Fruit fly (Drosophila melanogaster): ENCODE results near the gene GstD1.

Gene GstD1

DNA sequence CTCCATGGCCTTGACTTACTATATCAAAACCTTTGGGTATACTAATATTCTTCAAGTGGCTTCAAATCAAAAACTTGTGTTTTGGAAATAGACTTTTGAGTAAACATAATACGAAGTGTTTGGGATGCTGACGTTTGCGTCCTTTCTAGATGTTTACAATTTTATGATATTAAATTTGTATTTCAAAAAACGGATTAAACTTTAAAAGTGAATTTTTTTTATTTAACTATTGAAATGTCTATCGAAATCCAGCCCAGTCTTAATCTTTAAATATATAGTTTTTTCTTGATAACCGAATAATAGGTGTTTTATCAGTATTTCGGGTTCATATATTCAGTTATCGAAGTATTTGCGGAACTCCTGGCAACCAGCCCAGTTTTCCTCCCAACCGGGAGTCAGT lies 4.5 kb downstream of the GstD1 start, which contains the start of gene Tim17a1:
TSS of gene Tim17a1 (minus strand) at position 101 of the 400 bp plus-strand sequence.
- TF ChIP-seq sd (tag; optimal IDR thresholded peaks at IDR 0.05), result no peak
- TF ChIP-seq CG10209 (GFP tag; optimal IDR thresholded peaks at IDR 0.05), result no peak
- TF ChIP-seq vvl (GFP tag; IDR thresholded peaks at IDR 0.05), result no peak
- no peak for TF ChIP-seq CG9932 (GFP tag; IDR thresholded peaks at IDR 0.05)
- TF ChIP-seq al (GFP tag; IDR thresholded peaks at IDR 0.05), result no peak
- TF ChIP-seq B-H1 (GFP tag; IDR thresholded peaks at IDR 0.05), result no peak
- TF ChIP-seq ATbp (GFP tag; optimal IDR thresholded peaks at IDR 0.05), result no peak
- no peak for TF ChIP-seq CG8478 (optimal IDR thresholded peaks at IDR 0.05)
- TF ChIP-seq CG8089 (GFP tag; optimal IDR thresholded peaks at IDR 0.05), result no peak
- TF ChIP-seq fd64A (GFP tag; optimal IDR thresholded peaks at IDR 0.05), result no peak

dm6 chr3R:12363544-12363943 lies 5.5 kb downstream of the GstD1 start:
- no peak for TF ChIP-seq zen2 (GFP tag; IDR thresholded peaks at IDR 0.05; ENCODE audit: partially characterized antibody)
- TF ChIP-seq lbe (GFP tag; optimal IDR thresholded peaks at IDR 0.05), result no peak
- no peak for TF ChIP-seq Elba2 (GFP tag; optimal IDR thresholded peaks at IDR 0.05)
- no peak for TF ChIP-seq aop (GFP tag; IDR thresholded peaks at IDR 0.05)
- TF ChIP-seq CG12769 (tag; optimal IDR thresholded peaks at IDR 0.05), result no peak
- TF ChIP-seq grn (GFP tag; optimal IDR thresholded peaks at IDR 0.05), result peak; percentile 98
- TF ChIP-seq dan (GFP tag; IDR thresholded peaks at IDR 0.05), result no peak
- TF ChIP-seq zfh2 (GFP tag; optimal IDR thresholded peaks at IDR 0.05), result no peak
- TF ChIP-seq br (optimal IDR thresholded peaks at IDR 0.05), result no peak

DNA sequence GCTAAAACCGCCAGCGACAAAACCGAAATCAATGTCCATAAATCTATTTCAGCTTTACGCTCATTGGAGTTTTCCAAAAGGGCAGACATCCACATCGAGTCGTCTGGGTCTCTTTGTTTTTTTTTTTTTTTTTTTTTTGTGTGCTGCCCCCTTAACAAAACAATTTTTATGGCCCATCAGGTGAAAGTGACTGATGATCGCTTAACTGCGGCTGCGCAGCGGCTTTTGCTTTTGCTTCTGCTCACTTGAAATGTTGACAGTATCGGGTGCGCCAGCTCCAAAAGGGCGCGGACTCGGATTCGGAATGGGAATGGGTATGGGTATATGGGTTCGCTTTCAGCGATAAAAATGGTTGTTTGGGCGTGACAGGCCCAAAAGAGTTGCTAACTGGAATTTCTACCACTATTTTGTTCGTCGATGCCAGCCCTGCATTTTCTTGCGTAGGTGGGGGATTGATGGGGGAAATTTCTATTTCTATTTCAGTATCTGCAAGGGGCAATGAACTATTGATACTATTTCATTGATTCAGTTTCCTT lies 7.0 kb downstream of the GstD1 start:
- TF ChIP-seq slp2 (GFP tag; optimal IDR thresholded peaks at IDR 0.05), result no peak
- peak; percentile 33 for TF ChIP-seq abd-A (tag; optimal IDR thresholded peaks at IDR 0.05)
- 0 out of 2 replicates have a peak, but pooled peaks have one; percentile 21 for TF ChIP-seq Awh (GFP tag; IDR thresholded peaks at IDR 0.05)
- TF ChIP-seq Blimp-1 (GFP tag; optimal IDR thresholded peaks at IDR 0.05), result peak; percentile 97
- TF ChIP-seq CG6683 (GFP tag; optimal IDR thresholded peaks at IDR 0.05), result no peak
- peak; percentile 73 for TF ChIP-seq sqz (GFP tag; optimal IDR thresholded peaks at IDR 0.05)
- TF ChIP-seq sd (tag; optimal IDR thresholded peaks at IDR 0.05), result peak; percentile 18
- TF ChIP-seq en (GFP tag; optimal IDR thresholded peaks at IDR 0.05), result no peak
- peak; percentile 32 for TF ChIP-seq oc (tag; optimal IDR thresholded peaks at IDR 0.05)
- peak; percentile 92 for TF ChIP-seq kni (GFP tag; optimal IDR thresholded peaks at IDR 0.05)

dm6 chr3R:12359837-12360236 lies 9.2 kb downstream of the GstD1 start, which contains the start of gene CG4115:
Gene CG4115, plus strand, starts transcription at chr3R:12360008.
- TF ChIP-seq sqz (GFP tag; optimal IDR thresholded peaks at IDR 0.05) (peak; percentile 40), ham (GFP tag; IDR thresholded peaks at IDR 0.05) (peak; percentile 29; the same call in 1 of the 2 replicates), ewg (GFP tag; optimal IDR thresholded peaks at IDR 0.05) (no peak), Jarid2 (GFP tag; optimal IDR thresholded peaks at IDR 0.05) (peak; percentile 40), Trl (optimal IDR thresholded peaks at IDR 0.05) (peak; percentile 7 to 32), Trl (GFP tag; optimal IDR thresholded peaks at IDR 0.05) (no peak), Nf-YC (tag; optimal IDR thresholded peaks at IDR 0.05) (no peak), z (GFP tag; IDR thresholded peaks at IDR 0.05) (peak; percentile 80), NK7.1 (GFP tag; optimal IDR thresholded peaks at IDR 0.05) (no peak), CG12769 (tag; optimal IDR thresholded peaks at IDR 0.05) (peak; percentile 13), stc (GFP tag; IDR thresholded peaks at IDR 0.05) (0 out of 2 replicates have a peak, but pooled peaks have one; percentile 10), Med (GFP tag) (peak; percentile 66), Rfx (GFP tag; IDR thresholded peaks at IDR 0.05) (peak; percentile 16; the same call in 1 of the 2 replicates), rib (GFP tag; IDR thresholded peaks at IDR 0.05) (0 out of 2 replicates have a peak, but pooled peaks have one; percentile 21), CG13287 (GFP tag; IDR thresholded peaks at IDR 0.05; ENCODE audit: partially characterized antibody) (peak; percentile 24; the same call in 1 of the 2 replicates), sd (tag; optimal IDR thresholded peaks at IDR 0.05) (peak; percentile 80), Opbp (GFP tag; IDR thresholded peaks at IDR 0.05; ENCODE audit: partially characterized antibody) (0 out of 3 replicates have a peak, but pooled peaks have one; percentile 4), row (GFP tag; IDR thresholded peaks at IDR 0.05) (0 out of 3 replicates have a peak, but pooled peaks have one; percentile 5), slou (GFP tag; optimal IDR thresholded peaks at IDR 0.05) (no peak), Blimp-1 (GFP tag; optimal IDR thresholded peaks at IDR 0.05) (peak; percentile 93), gce (GFP tag; IDR thresholded peaks at IDR 0.05) (0 out of 3 replicates have a peak, but pooled peaks have one; percentile 15), ci (GFP tag; IDR thresholded peaks at IDR 0.05) (0 out of 3 replicates have a peak, but pooled peaks have one; percentile 49), kni (GFP tag; optimal IDR thresholded peaks at IDR 0.05) (peak; percentile 23), run (tag; optimal IDR thresholded peaks at IDR 0.05) (no peak)
